Worm (Caenorhabditis elegans) whole organism, early embryonic: ENCODE results near the gene K01D12.15.

Experiments used
- B0310.2 ChIP-seq: sonication (generic microtip); optimal IDR thresholded peaks from 2 replicates; lab custom pipeline; 2016; ENCODE audit warnings: mild to moderate bottlenecking, missing genetic modification characterization, missing compliant biosample characterization
- F13C5.2 ChIP-seq: sonication (generic microtip); optimal IDR thresholded peaks from 2 replicates; lab custom pipeline; 2017; ENCODE audit warnings: mild to moderate bottlenecking, missing genetic modification characterization, inconsistent platforms, missing compliant biosample characterization
- aly-1 ChIP-seq: sonication (generic microtip); optimal IDR thresholded peaks from 2 replicates; lab custom pipeline; 2016; ENCODE audit warnings: missing genetic modification characterization, missing compliant biosample characterization
- ama-1 ChIP-seq: fragments of 150-350 bp; optimal IDR thresholded peaks from 2 replicates; lab custom pipeline; 2014
- ceh-13 ChIP-seq: fragments of 200-800 bp; sonication (Bioruptor generic); optimal IDR thresholded peaks from 2 replicates; lab custom pipeline; 2018; ENCODE audit warnings: mild to moderate bottlenecking, missing genetic modification characterization, missing compliant biosample characterization
- ceh-36 ChIP-seq: sonication (generic microtip); optimal IDR thresholded peaks from 2 replicates; lab custom pipeline; 2016; ENCODE audit warnings: missing genetic modification characterization, inconsistent platforms, missing compliant biosample characterization
- ets-7 ChIP-seq: sonication (generic microtip); optimal IDR thresholded peaks from 2 replicates; lab custom pipeline; 2016; ENCODE audit warnings: missing genotype, missing genetic modification characterization, missing compliant biosample characterization
- flt-1 ChIP-seq: fragments of 200-800 bp; sonication (Bioruptor generic); IDR thresholded peaks from 2 replicates; pipeline ENCODE4 v1.3.6; 2022; ENCODE audit warnings: missing genetic modification characterization, missing compliant biosample characterization
- hmbx-1 ChIP-seq: sonication (generic microtip); optimal IDR thresholded peaks from 2 replicates; lab custom pipeline; 2016; ENCODE audit warnings: mild to moderate bottlenecking, missing genetic modification characterization, missing compliant biosample characterization
- hmg-4 ChIP-seq: fragments of 200-800 bp; sonication (Bioruptor generic); optimal IDR thresholded peaks from 2 replicates; lab custom pipeline; 2018; ENCODE audit warnings: mild to moderate bottlenecking, missing genetic modification characterization, missing compliant biosample characterization
- hnd-1 ChIP-seq: sonication (generic microtip); optimal IDR thresholded peaks from 2 replicates; lab custom pipeline; 2016; ENCODE audit warnings: missing genetic modification characterization, missing compliant biosample characterization
- pes-1 ChIP-seq: fragments of 200-800 bp; sonication (Bioruptor generic); IDR thresholded peaks from 2 replicates; pipeline ENCODE4 v1.3.6; 2022; ENCODE audit warnings: missing genetic modification reagents, missing genetic modification characterization, missing compliant biosample characterization
- scrt-1 ChIP-seq: fragments of 200-800 bp; sonication (Bioruptor generic); IDR thresholded peaks from 2 replicates; pipeline ENCODE4 v1.3.6; 2022; ENCODE audit warnings: missing genetic modification characterization, missing compliant biosample characterization
- sea-1 ChIP-seq: fragments of 200-800 bp; sonication (Bioruptor generic); conservative IDR thresholded peaks from 2 replicates; pipeline ENCODE4 v1.3.6; 2022; ENCODE audit warnings: missing genetic modification characterization, missing compliant biosample characterization
- tbx-11 ChIP-seq: fragments of 200-800 bp; sonication (Bioruptor generic); IDR thresholded peaks from 2 replicates; pipeline ENCODE4 v1.3.6; 2022; ENCODE audit warnings: missing genetic modification characterization, missing compliant biosample characterization
- tbx-37 ChIP-seq: fragments of 200-800 bp; sonication (Bioruptor generic); conservative IDR thresholded peaks from 2 replicates; pipeline ENCODE4 v1.3.6; 2022; ENCODE audit warnings: missing genetic modification reagents, missing genetic modification characterization, missing compliant biosample characterization
- tra-4 ChIP-seq: sonication (generic microtip); optimal IDR thresholded peaks from 2 replicates; lab custom pipeline; 2017; ENCODE audit warnings: missing genetic modification characterization, missing compliant biosample characterization

The K01D12.15 gene

ce11 chrV:12400677-12401236 is 14.5 kb downstream of the K01D12.15 start, which contains the start of the genes K01D12.20 and miga-1:
TSS of gene K01D12.20 (minus strand) at chrV:12400814.
TSS of gene miga-1 (minus strand) at chrV:12400859.
- TF ChIP-seq ets-7 (tag; lab: Kevin White, UChicago), result no peak
- no peak for TF ChIP-seq pes-1 (GFP tag; lab: Robert Waterston, UW)
- no peak for TF ChIP-seq tbx-11 (GFP tag; lab: Robert Waterston, UW)
- TF ChIP-seq scrt-1, result no peak
- no peak for TF ChIP-seq aly-1 (tag; lab: Kevin White, UChicago)
- no peak for TF ChIP-seq ceh-13 (GFP tag; lab: Kevin White, UChicago)
- TF ChIP-seq ama-1 (lab: Kevin White, UChicago), result no peak

- TF ChIP-seq hnd-1 (tag; lab: Kevin White, UChicago), result no peak
- no peak for TF ChIP-seq scrt-1
- TF ChIP-seq tra-4 (tag; lab: Kevin White, UChicago), result no peak
Observed at ce11 chrV:12401383-12401782, 15.1 kb downstream of the K01D12.15 start, which contains the start of gene K01D12.7. TSS of gene K01D12.7 (minus strand) at chrV:12401483.

ce11 chrV:12402355-12402754 is 16.1 kb downstream of the K01D12.15 start, which contains the start of gene K01D12.8:
TSS of gene K01D12.8 (plus strand) at chrV:12402655.
- no peak for TF ChIP-seq pes-1 (GFP tag; lab: Robert Waterston, UW)
- no peak for TF ChIP-seq tbx-11 (GFP tag; lab: Robert Waterston, UW)
- no peak for TF ChIP-seq aly-1 (tag; lab: Kevin White, UChicago)
- TF ChIP-seq scrt-1, result no peak
- no peak for TF ChIP-seq hmbx-1 (tag; lab: Kevin White, UChicago)
- TF ChIP-seq ama-1 (lab: Kevin White, UChicago), result no peak
- no peak for TF ChIP-seq tra-4 (tag; lab: Kevin White, UChicago)
- no peak for TF ChIP-seq F13C5.2 (tag; lab: Kevin White, UChicago)
- TF ChIP-seq ceh-13 (GFP tag; lab: Kevin White, UChicago), result no peak
- no peak for TF ChIP-seq sea-1 (GFP tag; lab: Robert Waterston, UW)
- no peak for TF ChIP-seq hmg-4

ce11 chrV:12404544-12404943 is 18.3 kb downstream of the K01D12.15 start, which contains the start of gene K01D12.9:
TSS of gene K01D12.9 (minus strand) at chrV:12404644.
- TF ChIP-seq B0310.2 (tag; lab: Kevin White, UChicago) (no peak), sea-1 (GFP tag; lab: Robert Waterston, UW) (no peak), ceh-13 (GFP tag; lab: Kevin White, UChicago) (no peak), scrt-1 (no peak), aly-1 (tag; lab: Kevin White, UChicago) (no peak), tra-4 (tag; lab: Kevin White, UChicago) (no peak), F13C5.2 (tag; lab: Kevin White, UChicago) (no peak), tbx-11 (GFP tag; lab: Robert Waterston, UW) (no peak), ets-7 (tag; lab: Kevin White, UChicago) (no peak), hmg-4 (no peak), flt-1 (GFP tag; lab: Robert Waterston, UW) (no peak), ama-1 (lab: Kevin White, UChicago) (no peak), tbx-37 (GFP tag; lab: Robert Waterston, UW) (no peak)

DNA sequence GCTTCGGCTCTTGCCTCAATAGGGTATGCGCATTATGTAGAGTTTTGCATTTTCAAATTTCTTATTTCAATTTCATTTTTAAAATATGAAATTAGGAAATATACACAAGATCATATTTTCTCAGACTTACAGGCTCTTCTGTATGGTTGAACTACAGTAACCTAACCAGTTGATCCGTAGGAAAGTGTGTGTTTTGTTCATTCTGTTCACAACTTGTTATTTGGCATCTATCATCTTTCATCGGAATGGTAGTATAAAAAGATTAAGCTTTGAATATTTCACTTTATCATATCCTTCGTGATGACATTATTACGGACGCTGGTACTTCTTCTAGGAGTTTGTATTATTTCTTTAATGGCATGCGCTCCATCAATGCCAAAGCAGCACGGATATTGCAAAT is 19.7 kb downstream of the K01D12.15 start, which contains the start of gene K01D12.10:
TSS of gene K01D12.10 (plus strand) at position 301 of the 400 bp plus-strand sequence.
- TF ChIP-seq hmg-4 (no peak), pes-1 (GFP tag; lab: Robert Waterston, UW) (no peak), tra-4 (tag; lab: Kevin White, UChicago) (no peak), hmbx-1 (tag; lab: Kevin White, UChicago) (no peak), scrt-1 (no peak), F13C5.2 (tag; lab: Kevin White, UChicago) (no peak), tbx-37 (GFP tag; lab: Robert Waterston, UW) (no peak)

DNA sequence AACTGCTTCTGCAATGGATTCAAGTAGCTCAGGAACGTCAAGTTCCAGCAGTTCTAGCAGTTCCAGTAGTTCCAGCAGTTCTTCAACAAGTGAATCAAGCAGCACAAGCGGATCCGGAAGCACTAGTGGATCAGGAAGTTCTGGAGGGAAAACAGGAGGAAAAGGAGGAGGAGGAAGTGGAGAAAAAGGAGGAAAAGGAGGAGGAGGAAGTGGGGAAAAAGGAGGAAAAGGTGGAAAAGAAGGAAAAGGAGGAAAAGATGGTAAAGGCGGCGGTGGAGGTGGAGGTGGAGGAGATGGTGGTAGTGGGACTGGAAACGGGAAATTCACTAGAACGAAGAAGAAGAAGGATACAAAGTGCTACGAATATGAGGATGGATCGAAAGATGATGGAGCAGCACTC is 20.3 kb downstream of the K01D12.15 start:
- no peak for TF ChIP-seq F13C5.2 (tag; lab: Kevin White, UChicago)
- no peak for TF ChIP-seq ama-1 (lab: Kevin White, UChicago)
- TF ChIP-seq hnd-1 (tag; lab: Kevin White, UChicago), result no peak
- TF ChIP-seq hmg-4, result no peak
- no peak for TF ChIP-seq sea-1 (GFP tag; lab: Robert Waterston, UW)
- TF ChIP-seq hmbx-1 (tag; lab: Kevin White, UChicago), result no peak
- TF ChIP-seq aly-1 (tag; lab: Kevin White, UChicago), result no peak
- TF ChIP-seq tra-4 (tag; lab: Kevin White, UChicago), result no peak
- TF ChIP-seq ets-7 (tag; lab: Kevin White, UChicago), result no peak
- TF ChIP-seq ceh-13 (GFP tag; lab: Kevin White, UChicago), result no peak
- TF ChIP-seq tbx-11 (GFP tag; lab: Robert Waterston, UW), result no peak
- no peak for TF ChIP-seq tbx-37 (GFP tag; lab: Robert Waterston, UW)

DNA sequence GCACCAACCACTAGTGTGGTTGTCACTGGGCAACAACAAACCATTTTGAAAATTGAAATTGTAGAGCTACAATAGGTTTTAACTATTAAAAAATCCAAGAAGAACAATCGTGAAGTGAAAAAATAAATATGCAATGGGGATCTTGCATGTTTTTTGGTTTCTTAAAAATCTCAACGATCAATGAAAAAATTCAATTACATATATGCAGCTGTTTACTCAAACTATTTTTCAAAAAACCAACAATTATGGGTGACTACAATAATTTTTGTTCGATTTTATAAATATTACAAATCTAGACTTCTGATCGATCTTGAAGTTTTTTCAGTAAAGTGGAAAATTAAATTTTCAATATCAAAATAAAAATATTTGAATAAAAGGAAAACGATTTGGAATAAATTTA is 22.3 kb downstream of the K01D12.15 start, which contains the start of gene cdr-4:
TSS of gene cdr-4 (minus strand) at position 101 of the 400 bp plus-strand sequence.
- no peak for TF ChIP-seq tbx-37 (GFP tag; lab: Robert Waterston, UW)
- no peak for TF ChIP-seq hnd-1 (tag; lab: Kevin White, UChicago)
- no peak for TF ChIP-seq ets-7 (tag; lab: Kevin White, UChicago)
- no peak for TF ChIP-seq flt-1 (GFP tag; lab: Robert Waterston, UW)
- no peak for TF ChIP-seq hmbx-1 (tag; lab: Kevin White, UChicago)
- no peak for TF ChIP-seq ama-1 (lab: Kevin White, UChicago)
- no peak for TF ChIP-seq pes-1 (GFP tag; lab: Robert Waterston, UW)
- no peak for TF ChIP-seq tbx-11 (GFP tag; lab: Robert Waterston, UW)
- TF ChIP-seq B0310.2 (tag; lab: Kevin White, UChicago), result no peak
- TF ChIP-seq sea-1 (GFP tag; lab: Robert Waterston, UW), result no peak
- no peak for TF ChIP-seq aly-1 (tag; lab: Kevin White, UChicago)
- no peak for TF ChIP-seq ceh-36 (tag; lab: Kevin White, UChicago)
- TF ChIP-seq ceh-13 (GFP tag; lab: Kevin White, UChicago), result no peak
- TF ChIP-seq hmg-4, result no peak
- TF ChIP-seq F13C5.2 (tag; lab: Kevin White, UChicago), result no peak
- TF ChIP-seq scrt-1, result no peak
- TF ChIP-seq tra-4 (tag; lab: Kevin White, UChicago), result no peak
